Fruit fly (Drosophila melanogaster) whole organism, adult: ENCODE data around the gene CG2278.

Experiments used
- CG5204 ChIP-seq: fragments of 200-800 bp; sonication (Bioruptor generic); optimal IDR thresholded peaks from 2 replicates; lab custom pipeline; 2016; ENCODE audit warnings: missing biosample characterization, missing genetic modification characterization
- CG7045 ChIP-seq: fragments of 200-800 bp; sonication (Bioruptor generic); optimal IDR thresholded peaks from 2 replicates; lab custom pipeline; 2017; ENCODE audit warnings: missing biosample characterization, mild to moderate bottlenecking, missing genetic modification characterization
- Clk ChIP-seq: fragments of 200-800 bp; sonication (Bioruptor generic); optimal IDR thresholded peaks from 2 replicates; lab custom pipeline; 2017; ENCODE audit warnings: missing biosample characterization, missing genetic modification characterization
- bab1 ChIP-seq: fragments of 200-800 bp; sonication (Bioruptor generic); optimal IDR thresholded peaks from 3 replicates; lab custom pipeline; 2019; ENCODE audit warnings: missing biosample characterization, mild to moderate bottlenecking, missing genetic modification characterization, moderate library complexity
- pad ChIP-seq: fragments of 200-800 bp; sonication (Bioruptor generic); optimal IDR thresholded peaks from 3 replicates; lab custom pipeline; 2017; ENCODE audit warnings: missing biosample characterization, missing genetic modification characterization, mild to moderate bottlenecking, moderate library complexity, missing genetic modification reagents

DNA sequence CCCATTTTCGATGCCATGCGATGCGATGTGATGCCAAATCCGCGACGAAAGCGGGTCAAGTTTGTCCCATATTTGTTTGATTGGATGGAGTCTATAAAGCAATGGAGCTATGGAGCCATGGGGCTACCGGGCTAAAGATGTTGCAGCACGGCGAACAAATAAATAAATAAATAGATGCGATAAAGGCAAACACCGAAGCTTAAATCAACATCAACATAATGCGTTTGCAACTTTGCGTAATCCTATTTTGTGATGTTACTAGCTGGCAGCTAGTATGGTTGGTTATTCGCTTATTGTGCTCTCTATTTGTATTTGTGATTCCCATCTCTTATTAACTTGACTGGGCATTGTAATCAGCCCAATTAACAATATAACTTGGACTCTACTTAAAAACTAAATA is 41.9 kb downstream of the CG2278 start:
- TF ChIP-seq CG7045 (GFP tag; lab: Kevin White, UChicago): no peak
- no peak for TF ChIP-seq bab1 (GFP tag; lab: Kevin White, UChicago)
- no peak for TF ChIP-seq CG5204
- no peak for TF ChIP-seq Clk (GFP tag; lab: Kevin White, UChicago)
- TF ChIP-seq pad (GFP tag; lab: Kevin White, UChicago): no peak
